Worm (Caenorhabditis elegans) whole organism, L2 larva: ENCODE results near the gene dnj-26.

Experiments
- R02D3.7 ChIP-seq: fragments of 150-350 bp; optimal IDR thresholded peaks from 2 replicates; lab custom pipeline; 2014; ENCODE audit warnings: missing biosample characterization, missing genetic modification characterization
- ama-1 ChIP-seq: fragments of 150-350 bp; optimal IDR thresholded peaks from 2 replicates; lab custom pipeline; 2018; ENCODE audit warnings: inconsistent platforms
- egl-27 ChIP-seq: sonication (generic microtip); optimal IDR thresholded peaks from 3 replicates; lab custom pipeline; 2017; ENCODE audit warnings: missing biosample characterization, missing genetic modification reagents, missing genetic modification characterization
- elt-3 ChIP-seq: sonication (generic microtip); optimal IDR thresholded peaks from 2 replicates; lab custom pipeline; 2017; ENCODE audit warnings: missing biosample characterization, missing genetic modification characterization
- nhr-12 ChIP-seq: fragments of 150-350 bp; optimal IDR thresholded peaks from 2 replicates; lab custom pipeline; 2014; ENCODE audit warnings: missing biosample characterization, missing genetic modification characterization
- skn-1 ChIP-seq: sonication (generic microtip); optimal IDR thresholded peaks from 2 replicates; lab custom pipeline; 2017; ENCODE audit warnings: missing biosample characterization, missing genetic modification characterization
- zag-1 ChIP-seq: fragments of 150-350 bp; optimal IDR thresholded peaks from 2 replicates; lab custom pipeline; 2014; ENCODE audit warnings: missing biosample characterization, missing genetic modification characterization

- TF ChIP-seq ama-1 (lab: Kevin White, UChicago) (no peak), R02D3.7 (tag; lab: Kevin White, UChicago) (no peak), elt-3 (tag; lab: Kevin White, UChicago) (no peak), skn-1 (tag; lab: Kevin White, UChicago) (no peak), zag-1 (tag; lab: Kevin White, UChicago) (no peak), egl-27 (tag; lab: Kevin White, UChicago) (no peak), nhr-12 (no peak)
These were observed 49.5 kb downstream of the dnj-26 start, which contains the start of gene F35G2.1 for ce11 chrIV:12202949-12203348.
